Worm (Caenorhabditis elegans): Measurements from ENCODE around the gene cyp-37A1.
A peak's percentile ranks its signal among the peaks of the same experiment; 100 is the strongest.

The cyp-37A1 gene

ce11 chrII:14016865-14017264, at the start of gene cyp-37A1:
cyp-37A1 (minus strand) TSS chrII:14016965.
- TF ChIP-seq klf-2 (GFP tag; conservative IDR thresholded peaks at IDR 0.05) (no peak), ztf-29 (GFP tag; IDR thresholded peaks at IDR 0.05) (no peak)

- TF ChIP-seq flt-1 (GFP tag; IDR thresholded peaks at IDR 0.05) = no peak
- no peak for TF ChIP-seq tab-1 (GFP tag; IDR thresholded peaks at IDR 0.05)
- no peak for TF ChIP-seq klf-2 (GFP tag; conservative IDR thresholded peaks at IDR 0.05)
- no peak for TF ChIP-seq ref-1 (GFP tag; conservative IDR thresholded peaks at IDR 0.05)
- TF ChIP-seq ztf-29 (GFP tag; IDR thresholded peaks at IDR 0.05) = no peak
- TF ChIP-seq T22C8.4 (GFP tag; IDR thresholded peaks at IDR 0.05) = no peak
- no peak for TF ChIP-seq med-1 (GFP tag; optimal IDR thresholded peaks at IDR 0.05; ENCODE audit: insufficient read depth)
- TF ChIP-seq ztf-23 (GFP tag; IDR thresholded peaks at IDR 0.05) = no peak
- no peak for TF ChIP-seq cog-1 (tag; optimal IDR thresholded peaks at IDR 0.05)
Measured at ce11 chrII:14065486-14065885, 48.7 kb upstream of the cyp-37A1 start.

ce11 chrII:14064051-14064450, 47.3 kb upstream of the cyp-37A1 start:
- no peak for TF ChIP-seq T22C8.4 (GFP tag; IDR thresholded peaks at IDR 0.05)
- TF ChIP-seq tab-1 (GFP tag; IDR thresholded peaks at IDR 0.05) = no peak
- TF ChIP-seq klf-2 (GFP tag; conservative IDR thresholded peaks at IDR 0.05) = no peak
- TF ChIP-seq flt-1 (GFP tag; IDR thresholded peaks at IDR 0.05) = no peak

DNA sequence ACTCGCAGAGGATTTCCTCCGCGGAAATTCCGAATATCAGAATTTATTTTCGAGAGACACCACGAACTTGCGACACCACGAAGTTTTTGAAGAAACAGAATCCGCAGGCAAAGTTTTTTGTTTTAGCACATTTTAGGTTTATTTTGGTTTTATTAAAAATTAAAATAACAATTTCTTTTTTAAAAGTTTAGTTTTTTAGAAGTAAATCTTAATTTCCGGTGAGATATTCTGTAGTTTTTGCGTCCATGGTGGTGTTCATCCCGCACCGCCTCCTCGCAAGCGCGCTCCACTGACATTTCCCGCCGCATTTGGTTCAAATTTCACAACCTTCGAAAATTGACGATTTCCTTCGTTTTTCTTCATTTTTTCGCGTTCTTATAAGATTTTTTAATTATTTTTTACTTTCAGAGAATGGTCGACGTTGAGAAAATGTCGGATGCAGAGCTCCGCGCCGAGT, 46.3 kb upstream of the cyp-37A1 start, which contains the start of gene lem-2:
lem-2 (plus strand) TSS at position 407 of the 457 bp plus-strand sequence.
- TF ChIP-seq ztf-29 (GFP tag; IDR thresholded peaks at IDR 0.05) = no peak
- TF ChIP-seq ref-1 (GFP tag; conservative IDR thresholded peaks at IDR 0.05) = no peak
- TF ChIP-seq T22C8.4 (GFP tag; IDR thresholded peaks at IDR 0.05) = no peak; the same call in 1 of the 2 replicates
- no peak for TF ChIP-seq med-1 (GFP tag; optimal IDR thresholded peaks at IDR 0.05; ENCODE audit: insufficient read depth)
- TF ChIP-seq flt-1 (GFP tag; IDR thresholded peaks at IDR 0.05) = peak; percentile 70
- peak; percentile 58 for TF ChIP-seq klf-2 (GFP tag; conservative IDR thresholded peaks at IDR 0.05)
- no peak for TF ChIP-seq tab-1 (GFP tag; IDR thresholded peaks at IDR 0.05)
- peak; percentile 94 for TF ChIP-seq cog-1 (tag; optimal IDR thresholded peaks at IDR 0.05)
- peak; percentile 84 for TF ChIP-seq ztf-23 (GFP tag; IDR thresholded peaks at IDR 0.05)

DNA sequence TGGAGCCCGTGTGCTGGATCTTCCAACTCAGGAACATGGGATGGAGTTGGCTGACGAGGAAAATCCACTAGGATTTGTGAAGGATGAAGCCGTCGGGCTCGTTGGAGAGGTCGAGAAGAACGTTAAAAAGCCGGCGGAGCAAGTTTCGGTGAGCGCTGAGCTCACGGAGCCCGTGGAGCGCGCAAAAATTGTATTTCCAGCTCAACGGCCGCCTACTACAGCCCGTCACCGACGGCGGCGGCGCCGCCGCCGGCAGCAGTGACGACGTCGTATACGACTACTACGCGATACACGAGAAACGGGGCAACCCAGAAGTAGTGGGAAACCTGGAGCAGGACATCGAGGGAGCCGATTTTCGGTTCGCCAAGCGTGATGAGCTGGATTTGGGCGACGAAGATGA, 44.1 kb upstream of the cyp-37A1 start:
- no peak for TF ChIP-seq ztf-29 (GFP tag; IDR thresholded peaks at IDR 0.05)
- TF ChIP-seq T22C8.4 (GFP tag; IDR thresholded peaks at IDR 0.05) = no peak
- TF ChIP-seq flt-1 (GFP tag; IDR thresholded peaks at IDR 0.05) = no peak
- TF ChIP-seq med-1 (GFP tag; optimal IDR thresholded peaks at IDR 0.05; ENCODE audit: insufficient read depth) = no peak
- no peak for TF ChIP-seq ref-1 (GFP tag; conservative IDR thresholded peaks at IDR 0.05)
- no peak for TF ChIP-seq klf-2 (GFP tag; conservative IDR thresholded peaks at IDR 0.05)
- TF ChIP-seq ztf-23 (GFP tag; IDR thresholded peaks at IDR 0.05) = no peak
- no peak for TF ChIP-seq tab-1 (GFP tag; IDR thresholded peaks at IDR 0.05)
- TF ChIP-seq cog-1 (tag; optimal IDR thresholded peaks at IDR 0.05) = no peak

ce11 chrII:14060439-14060838, 43.7 kb upstream of the cyp-37A1 start, which contains the start of gene W01G7.4:
W01G7.4 (plus strand) TSS chrII:14060739.
- TF ChIP-seq ztf-23 (GFP tag; IDR thresholded peaks at IDR 0.05) = no peak
- TF ChIP-seq med-1 (GFP tag; optimal IDR thresholded peaks at IDR 0.05; ENCODE audit: insufficient read depth) = no peak
- TF ChIP-seq flt-1 (GFP tag; IDR thresholded peaks at IDR 0.05) = no peak
- no peak for TF ChIP-seq klf-2 (GFP tag; conservative IDR thresholded peaks at IDR 0.05)
- TF ChIP-seq ztf-29 (GFP tag; IDR thresholded peaks at IDR 0.05) = no peak
- TF ChIP-seq ref-1 (GFP tag; conservative IDR thresholded peaks at IDR 0.05) = no peak
- TF ChIP-seq cog-1 (tag; optimal IDR thresholded peaks at IDR 0.05) = no peak
- no peak for TF ChIP-seq tab-1 (GFP tag; IDR thresholded peaks at IDR 0.05)

DNA sequence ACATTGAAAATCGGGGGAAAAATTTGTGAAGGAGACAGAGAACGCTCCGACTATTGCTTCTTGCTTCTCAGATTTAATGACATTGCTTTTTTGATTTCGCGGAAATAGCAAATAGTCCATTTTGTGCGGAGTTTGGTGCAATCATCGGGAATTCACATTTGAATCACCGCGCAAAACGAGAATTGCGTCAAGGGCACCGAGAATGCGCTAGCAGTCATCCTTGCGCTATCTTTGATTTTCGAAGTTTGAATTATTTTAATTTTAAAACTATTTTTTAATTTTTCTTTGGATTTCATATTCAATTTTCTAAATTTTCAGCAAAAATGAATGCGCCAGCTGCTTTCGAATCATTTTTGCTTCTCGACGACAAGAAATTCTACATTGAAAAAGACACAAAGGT, 43.0 kb upstream of the cyp-37A1 start, which contains the start of gene rpb-11:
rpb-11 (plus strand) TSS at position 319 of the 400 bp plus-strand sequence.
- TF ChIP-seq T22C8.4 (GFP tag; IDR thresholded peaks at IDR 0.05) (no peak), ztf-23 (GFP tag; IDR thresholded peaks at IDR 0.05) (0 out of 2 replicates have a peak, but pooled peaks have one; percentile 10), flt-1 (GFP tag; IDR thresholded peaks at IDR 0.05) (peak; percentile 82), ref-1 (GFP tag; conservative IDR thresholded peaks at IDR 0.05) (no peak), tab-1 (GFP tag; IDR thresholded peaks at IDR 0.05) (peak; percentile 71), med-1 (GFP tag; optimal IDR thresholded peaks at IDR 0.05; ENCODE audit: insufficient read depth) (peak; percentile 53), klf-2 (GFP tag; conservative IDR thresholded peaks at IDR 0.05) (peak; percentile 61; the same call in 1 of the 2 replicates), ztf-29 (GFP tag; IDR thresholded peaks at IDR 0.05) (no peak), cog-1 (tag; optimal IDR thresholded peaks at IDR 0.05) (peak; percentile 78)

ce11 chrII:14055717-14056116, 39.0 kb upstream of the cyp-37A1 start:
- no peak for TF ChIP-seq med-1 (GFP tag; optimal IDR thresholded peaks at IDR 0.05; ENCODE audit: insufficient read depth)
- no peak for TF ChIP-seq tab-1 (GFP tag; IDR thresholded peaks at IDR 0.05)
- no peak for TF ChIP-seq klf-2 (GFP tag; conservative IDR thresholded peaks at IDR 0.05)
- TF ChIP-seq T22C8.4 (GFP tag; IDR thresholded peaks at IDR 0.05) = no peak

ce11 chrII:14053141-14053540, 36.4 kb upstream of the cyp-37A1 start:
- no peak for TF ChIP-seq T22C8.4 (GFP tag; IDR thresholded peaks at IDR 0.05)
- no peak for TF ChIP-seq med-1 (GFP tag; optimal IDR thresholded peaks at IDR 0.05; ENCODE audit: insufficient read depth)
- no peak for TF ChIP-seq ztf-23 (GFP tag; IDR thresholded peaks at IDR 0.05)
- TF ChIP-seq flt-1 (GFP tag; IDR thresholded peaks at IDR 0.05) = no peak
- TF ChIP-seq ref-1 (GFP tag; conservative IDR thresholded peaks at IDR 0.05) = no peak
- TF ChIP-seq tab-1 (GFP tag; IDR thresholded peaks at IDR 0.05) = no peak

DNA sequence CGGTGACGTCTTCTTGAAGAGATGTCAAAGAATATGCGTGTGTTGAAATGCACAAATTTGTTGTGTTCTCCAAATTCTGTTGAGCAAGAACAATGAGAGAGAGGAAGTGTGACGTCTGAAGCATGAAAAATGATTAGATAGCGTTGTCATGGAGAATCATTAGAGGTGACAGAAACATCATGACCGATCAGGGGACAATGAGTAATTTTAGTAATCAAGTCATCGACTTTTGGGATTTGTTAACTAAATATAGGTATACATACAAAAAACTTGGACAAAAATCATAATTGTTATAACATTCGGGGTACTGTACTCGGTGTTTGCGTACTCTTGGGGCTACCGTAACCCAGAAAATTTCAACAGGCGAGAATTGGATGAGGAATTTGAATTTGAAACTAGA, 35.4 kb upstream of the cyp-37A1 start, which contains the start of gene daf-5:
daf-5 (minus strand) TSS at position 101 of the 400 bp plus-strand sequence.
- TF ChIP-seq tab-1 (GFP tag; IDR thresholded peaks at IDR 0.05) = no peak
- TF ChIP-seq ref-1 (GFP tag; conservative IDR thresholded peaks at IDR 0.05) = no peak
- TF ChIP-seq T22C8.4 (GFP tag; IDR thresholded peaks at IDR 0.05) = no peak
- no peak for TF ChIP-seq ztf-23 (GFP tag; IDR thresholded peaks at IDR 0.05)
- TF ChIP-seq ztf-29 (GFP tag; IDR thresholded peaks at IDR 0.05) = no peak
- TF ChIP-seq klf-2 (GFP tag; conservative IDR thresholded peaks at IDR 0.05) = no peak
- no peak for TF ChIP-seq flt-1 (GFP tag; IDR thresholded peaks at IDR 0.05)
- TF ChIP-seq med-1 (GFP tag; optimal IDR thresholded peaks at IDR 0.05; ENCODE audit: insufficient read depth) = no peak
- no peak for TF ChIP-seq cog-1 (tag; optimal IDR thresholded peaks at IDR 0.05)

Data from whole organism, midembryonic.